Worm (Caenorhabditis elegans): ENCODE results near the gene dop-2.

dop-2 gene

DNA sequence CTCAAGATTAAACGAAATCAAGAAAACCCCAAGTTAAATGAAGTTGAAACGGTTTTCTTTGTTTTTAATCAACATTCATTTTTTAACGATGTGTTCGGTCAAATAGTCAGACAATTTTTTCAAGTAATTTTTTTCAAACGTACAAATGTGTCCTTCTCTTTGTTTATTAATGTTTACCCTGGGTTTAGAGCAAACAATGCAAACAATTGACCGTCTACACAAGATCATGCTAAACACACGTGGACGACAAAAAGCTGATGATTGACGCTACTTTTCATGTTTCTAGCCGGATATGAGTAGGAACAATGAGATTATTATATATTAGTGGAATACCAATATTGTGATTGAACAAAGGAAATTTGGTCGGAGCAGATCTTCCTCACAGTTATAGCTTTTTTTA lies 13.1 kb downstream of the dop-2 start:
- TF ChIP-seq nfyb-1 (GFP tag; IDR thresholded peaks at IDR 0.05) (no peak), B0035.1 (tag; optimal IDR thresholded peaks at IDR 0.05) (no peak), let-526 (GFP tag; IDR thresholded peaks at IDR 0.05) (no peak), madf-3 (GFP tag; IDR thresholded peaks at IDR 0.05) (no peak), ceh-79 (tag; optimal IDR thresholded peaks at IDR 0.05) (no peak), F10E7.11 (tag; optimal IDR thresholded peaks at IDR 0.05) (no peak), rcor-1 (GFP tag; IDR thresholded peaks at IDR 0.05) (no peak), ztf-3 (GFP tag; optimal IDR thresholded peaks at IDR 0.05) (no peak), bed-1 (GFP tag; IDR thresholded peaks at IDR 0.05) (no peak), hlh-26 (GFP tag; conservative IDR thresholded peaks at IDR 0.05) (no peak), die-1 (tag; optimal IDR thresholded peaks at IDR 0.05) (no peak), Y95B8A.8 (GFP tag; IDR thresholded peaks at IDR 0.05) (no peak), sea-2 (GFP tag; IDR thresholded peaks at IDR 0.05) (no peak), F55B11.4 (tag; optimal IDR thresholded peaks at IDR 0.05; ENCODE audit: borderline replicate concordance, insufficient read depth) (no peak), lsl-1 (GFP tag; optimal IDR thresholded peaks at IDR 0.05) (no peak), F23B12.7 (tag; optimal IDR thresholded peaks at IDR 0.05; ENCODE audit: insufficient read depth) (no peak)

ce11 chrV:9622338-9622737 lies 14.0 kb downstream of the dop-2 start:
- TF ChIP-seq hlh-26 (GFP tag; conservative IDR thresholded peaks at IDR 0.05) = 0 out of 2 replicates have a peak, but pooled peaks have one; percentile 10
- TF ChIP-seq zfh-2 (GFP tag; conservative IDR thresholded peaks at IDR 0.05) = peak; percentile 76
- peak; percentile 79; the same call in 1 of the 2 replicates for TF ChIP-seq egrh-3 (GFP tag; IDR thresholded peaks at IDR 0.05)

DNA sequence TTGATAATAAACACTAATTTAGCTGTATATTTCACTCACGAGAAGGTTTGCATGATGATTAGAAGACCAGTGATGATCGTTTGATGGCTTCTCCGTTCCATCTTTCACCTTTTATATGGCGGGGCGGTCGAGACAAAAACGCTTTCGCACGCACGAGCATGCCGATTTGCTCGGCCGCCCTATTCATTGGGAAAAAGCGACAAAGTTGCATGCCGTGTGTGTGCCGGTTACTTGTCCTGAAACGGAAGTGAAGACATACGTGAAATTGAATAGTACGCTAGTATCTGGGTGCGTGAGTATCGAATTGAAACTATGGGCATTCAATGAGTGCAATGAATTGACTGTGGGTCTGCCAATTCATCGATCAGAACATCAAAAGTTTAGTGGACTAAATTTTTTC lies 14.5 kb downstream of the dop-2 start, which contains the start of gene idpc-5:
Gene idpc-5 (minus strand): TSS at position 101 of the 400 bp plus-strand sequence.
- TF ChIP-seq Y53G8AR.9 (GFP tag; conservative IDR thresholded peaks at IDR 0.05) = no peak
- no peak for TF ChIP-seq unc-62 (GFP tag; optimal IDR thresholded peaks at IDR 0.05)
- no peak for TF ChIP-seq chd-7 (tag; optimal IDR thresholded peaks at IDR 0.05)
- TF ChIP-seq Y53F4B.3 (GFP tag; IDR thresholded peaks at IDR 0.05) = no peak
- TF ChIP-seq ztf-18 (tag; optimal IDR thresholded peaks at IDR 0.05) = no peak
- TF ChIP-seq F57A8.1 (GFP tag; optimal IDR thresholded peaks at IDR 0.05) = no peak
- no peak for TF ChIP-seq let-607 (tag; optimal IDR thresholded peaks at IDR 0.05)
- TF ChIP-seq let-526 (GFP tag; IDR thresholded peaks at IDR 0.05) = no peak
- TF ChIP-seq Y95B8A.8 (GFP tag; IDR thresholded peaks at IDR 0.05) = no peak
- TF ChIP-seq zim-3 (tag; optimal IDR thresholded peaks at IDR 0.05) = no peak
- TF ChIP-seq tlf-1 (GFP tag; optimal IDR thresholded peaks at IDR 0.05) = no peak
- no peak for TF ChIP-seq B0019.2 (GFP tag; conservative IDR thresholded peaks at IDR 0.05)

DNA sequence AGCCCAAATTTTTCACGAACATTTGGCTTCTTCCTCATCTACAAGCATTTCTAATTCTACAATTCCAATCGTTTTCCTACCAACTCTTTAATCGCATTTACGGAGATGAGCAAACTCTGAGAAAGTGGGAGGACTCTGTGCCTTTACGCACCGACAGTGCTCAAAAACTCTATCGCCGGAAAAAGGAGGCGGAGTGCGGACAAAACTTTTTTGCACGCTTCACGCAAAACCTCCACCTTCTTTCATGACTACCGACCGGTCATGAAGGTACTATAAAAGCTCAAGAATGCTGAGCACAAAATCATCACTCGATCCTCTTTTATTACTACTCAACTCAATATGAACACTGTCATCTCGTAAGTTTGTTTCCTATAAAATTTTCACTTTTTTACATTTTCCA lies 16.8 kb downstream of the dop-2 start, which contains the start of gene idpc-4:
Gene idpc-4 (plus strand): TSS at position 301 of the 400 bp plus-strand sequence.
- TF ChIP-seq sptf-2 (GFP tag; optimal IDR thresholded peaks at IDR 0.05) (no peak), ztf-28 (GFP tag; IDR thresholded peaks at IDR 0.05) (no peak), snpc-3.4 (tag; optimal IDR thresholded peaks at IDR 0.05) (no peak), xnd-1 (tag; optimal IDR thresholded peaks at IDR 0.05) (no peak), repo-1 (tag; optimal IDR thresholded peaks at IDR 0.05) (no peak), ztf-22 (GFP tag; optimal IDR thresholded peaks at IDR 0.05) (no peak), ZK185.1 (tag; optimal IDR thresholded peaks at IDR 0.05; ENCODE audit: poor library complexity, severe bottlenecking) (no peak), F37B4.10 (GFP tag; IDR thresholded peaks at IDR 0.05) (no peak)

All from whole organism, young adult.